Worm (Caenorhabditis elegans): Measurements from ENCODE around the gene her-1.

- TF ChIP-seq ztf-11 (tag; optimal IDR thresholded peaks at IDR 0.05) (no peak), nhr-19 (GFP tag; conservative IDR thresholded peaks at IDR 0.05) (no peak), nhr-237 (tag; optimal IDR thresholded peaks at IDR 0.05) (no peak), ama-1 (optimal IDR thresholded peaks at IDR 0.05) (no peak), pax-3 (tag; optimal IDR thresholded peaks at IDR 0.05) (no peak), lin-39 (tag; optimal IDR thresholded peaks at IDR 0.05) (no peak), Y116A8C.19 (tag; optimal IDR thresholded peaks at IDR 0.05; ENCODE audit: borderline replicate concordance) (no peak), mdl-1 (tag; optimal IDR thresholded peaks at IDR 0.05) (no peak), blmp-1 (tag; optimal IDR thresholded peaks at IDR 0.05) (no peak), mef-2 (tag; optimal IDR thresholded peaks at IDR 0.05) (no peak)
Observed at ce11 chrV:9673199-9673843, 23.5 kb upstream of the her-1 start, which contains the start of gene sulp-8.
